Fruit fly (Drosophila melanogaster) whole organism, embryonic: ENCODE data around the gene dbr.

ENCODE experiments used
- CG10267 ChIP-seq: fragments of 200-800 bp; sonication (Bioruptor generic); optimal IDR thresholded peaks from 2 replicates; lab custom pipeline; 2018; ENCODE audit warnings: missing biosample characterization, mild to moderate bottlenecking, missing genetic modification characterization, moderate library complexity
- CG10565 ChIP-seq: fragments of 200-800 bp; sonication (Bioruptor generic); optimal IDR thresholded peaks from 3 replicates; lab custom pipeline; 2016; ENCODE audit warnings: missing biosample characterization, mild to moderate bottlenecking, missing genetic modification characterization
- CG12391 ChIP-seq: fragments of 200-800 bp; sonication (Bioruptor generic); optimal IDR thresholded peaks from 3 replicates; lab custom pipeline; 2018; ENCODE audit warnings: missing biosample characterization, mild to moderate bottlenecking, missing genetic modification characterization, moderate library complexity
- CG12769 ChIP-seq: fragments of 200-800 bp; sonication (Bioruptor generic); optimal IDR thresholded peaks from 2 replicates; lab custom pipeline; 2019; ENCODE audit warnings: missing biosample characterization, mild to moderate bottlenecking, missing genetic modification characterization, moderate library complexity
- CG12942 ChIP-seq: fragments of 200-800 bp; sonication (Bioruptor generic); optimal IDR thresholded peaks from 3 replicates; lab custom pipeline; 2016; ENCODE audit warnings: missing biosample characterization, missing genetic modification characterization
- CG13123 ChIP-seq: fragments of 200-800 bp; sonication (Bioruptor generic); optimal IDR thresholded peaks from 2 replicates; lab custom pipeline; 2016; ENCODE audit warnings: missing biosample characterization, missing genetic modification characterization
- CG13287 ChIP-seq: fragments of 200-800 bp; sonication (Bioruptor generic); IDR thresholded peaks from 2 replicates; pipeline ENCODE4 v1.3.6; 2022; ENCODE audit warnings: missing biosample characterization, missing genetic modification characterization; ENCODE audit not compliant: partially characterized antibody
- CG15479 ChIP-seq: fragments of 200-800 bp; sonication (Bioruptor generic); optimal IDR thresholded peaks from 3 replicates; lab custom pipeline; 2019; ENCODE audit warnings: missing biosample characterization, mild to moderate bottlenecking, missing genetic modification characterization, moderate library complexity
- CG15514 ChIP-seq: fragments of 200-800 bp; sonication (Bioruptor generic); optimal IDR thresholded peaks from 3 replicates; lab custom pipeline; 2017; ENCODE audit warnings: missing biosample characterization, missing genetic modification characterization, mild to moderate bottlenecking, moderate library complexity, missing genetic modification reagents
- CG15696 ChIP-seq: fragments of 200-800 bp; sonication (Bioruptor generic); optimal IDR thresholded peaks from 2 replicates; lab custom pipeline; 2019; ENCODE audit warnings: missing biosample characterization, mild to moderate bottlenecking, missing genetic modification characterization, moderate library complexity
- CG16815 ChIP-seq: fragments of 200-800 bp; sonication (Bioruptor generic); optimal IDR thresholded peaks from 3 replicates; lab custom pipeline; 2017; ENCODE audit warnings: missing biosample characterization, mild to moderate bottlenecking, missing genetic modification characterization
- CG17359 ChIP-seq: fragments of 200-800 bp; sonication (Bioruptor generic); optimal IDR thresholded peaks from 3 replicates; lab custom pipeline; 2018; ENCODE audit warnings: missing biosample characterization, mild to moderate bottlenecking, missing genetic modification characterization, moderate library complexity
- CG18262 ChIP-seq: fragments of 200-800 bp; optimal IDR thresholded peaks from 3 replicates; lab custom pipeline; 2019; ENCODE audit warnings: missing biosample characterization, mild to moderate bottlenecking, missing genetic modification characterization, moderate library complexity
- CG3163 ChIP-seq: fragments of 200-800 bp; sonication (Bioruptor generic); optimal IDR thresholded peaks from 3 replicates; lab custom pipeline; 2016; ENCODE audit warnings: missing biosample characterization, missing genetic modification characterization
- CG34422 ChIP-seq: fragments of 200-800 bp; sonication (Bioruptor generic); IDR thresholded peaks from 3 replicates; pipeline ENCODE4 v1.3.6; 2022; ENCODE audit warnings: missing biosample characterization, missing genetic modification characterization
- CG3838 ChIP-seq: fragments of 200-800 bp; sonication (Bioruptor generic); optimal IDR thresholded peaks from 3 replicates; lab custom pipeline; 2016; ENCODE audit warnings: missing biosample characterization, missing genetic modification characterization
- CG3995 ChIP-seq: fragments of 200-800 bp; sonication (Bioruptor generic); optimal IDR thresholded peaks from 3 replicates; lab custom pipeline; 2016; ENCODE audit warnings: missing biosample characterization, missing genetic modification characterization
- CG4282 ChIP-seq: fragments of 200-800 bp; sonication (Bioruptor generic); optimal IDR thresholded peaks from 2 replicates; lab custom pipeline; 2016; ENCODE audit warnings: missing biosample characterization, missing genetic modification characterization
- CG4328 ChIP-seq: fragments of 200-800 bp; sonication (Bioruptor generic); optimal IDR thresholded peaks from 3 replicates; lab custom pipeline; 2017; ENCODE audit warnings: missing biosample characterization, missing genetic modification reagents, missing genetic modification characterization
- CG8290 ChIP-seq, 3 experiments: fragments of 200-800 bp; sonication (Bioruptor generic); optimal IDR thresholded peaks; 2 replicates each; lab custom pipeline; 2016 to 2019; ENCODE audit warnings: missing biosample characterization in 3 of 3, missing genetic modification characterization in 3 of 3, mild to moderate bottlenecking in 2 of 3, moderate library complexity in 1 of 3
- CG8765 ChIP-seq: fragments of 200-800 bp; sonication (Bioruptor generic); IDR thresholded peaks from 2 replicates; pipeline ENCODE4 v1.3.6; 2022; ENCODE audit warnings: missing biosample characterization, missing genetic modification characterization
- Chrac-16 ChIP-seq: fragments of 200-800 bp; sonication (Bioruptor generic); optimal IDR thresholded peaks from 3 replicates; lab custom pipeline; 2016; ENCODE audit warnings: missing biosample characterization, missing genetic modification characterization
- ERR ChIP-seq: fragments of 200-800 bp; sonication (Bioruptor generic); optimal IDR thresholded peaks from 2 replicates; lab custom pipeline; 2016; ENCODE audit warnings: missing biosample characterization, missing genetic modification characterization
- GATAe ChIP-seq: fragments of 200-800 bp; sonication (Bioruptor generic); conservative IDR thresholded peaks from 2 replicates; pipeline ENCODE4 v1.3.6; 2022; ENCODE audit warnings: missing biosample characterization, missing genetic modification characterization
- Kr ChIP-seq: fragments of 200-800 bp; sonication (Bioruptor generic); optimal IDR thresholded peaks from 2 replicates; lab custom pipeline; 2017; ENCODE audit warnings: missing biosample characterization, mild to moderate bottlenecking, missing genetic modification characterization
- Lim3 ChIP-seq: fragments of 200-800 bp; sonication (Bioruptor generic); IDR thresholded peaks from 2 replicates; pipeline ENCODE4 v1.3.6; 2022; ENCODE audit warnings: missing biosample characterization, missing genetic modification characterization
- Meics ChIP-seq: fragments of 200-800 bp; sonication (Bioruptor generic); optimal IDR thresholded peaks from 2 replicates; lab custom pipeline; 2017; ENCODE audit warnings: missing biosample characterization, mild to moderate bottlenecking, missing genetic modification characterization
- NC2β ChIP-seq: fragments of 200-800 bp; sonication (Bioruptor generic); optimal IDR thresholded peaks from 2 replicates; lab custom pipeline; 2016; ENCODE audit warnings: missing biosample characterization, missing genetic modification characterization
- NK7.1 ChIP-seq: fragments of 200-800 bp; sonication (Bioruptor generic); optimal IDR thresholded peaks from 3 replicates; lab custom pipeline; 2016; ENCODE audit warnings: missing biosample characterization, missing genetic modification characterization
- Nf-YC ChIP-seq: fragments of 200-800 bp; optimal IDR thresholded peaks from 3 replicates; lab custom pipeline; 2019; ENCODE audit warnings: missing biosample characterization, mild to moderate bottlenecking, missing genetic modification characterization, moderate library complexity
- NfI ChIP-seq: fragments of 200-800 bp; sonication (Bioruptor generic); optimal IDR thresholded peaks from 3 replicates; lab custom pipeline; 2018; ENCODE audit warnings: missing biosample characterization, mild to moderate bottlenecking, missing genetic modification characterization, moderate library complexity
- Rx ChIP-seq: fragments of 200-800 bp; sonication (Bioruptor generic); IDR thresholded peaks from 2 replicates; pipeline ENCODE4 v1.3.6; 2022; ENCODE audit warnings: missing biosample characterization, missing genetic modification characterization
- ara ChIP-seq: fragments of 200-800 bp; sonication (Bioruptor generic); IDR thresholded peaks from 2 replicates; pipeline ENCODE4 v1.3.6; 2022; ENCODE audit warnings: missing biosample characterization, missing genetic modification characterization
- bbx ChIP-seq: fragments of 200-800 bp; sonication (Bioruptor generic); IDR thresholded peaks from 2 replicates; pipeline ENCODE4 v1.3.6; 2022; ENCODE audit warnings: missing biosample characterization, missing genetic modification characterization; ENCODE audit not compliant: partially characterized antibody
- chm ChIP-seq: fragments of 200-800 bp; sonication (Bioruptor generic); IDR thresholded peaks from 2 replicates; pipeline ENCODE4 v1.3.6; 2022; ENCODE audit warnings: missing biosample characterization, missing genetic modification characterization
- dimm ChIP-seq: fragments of 200-800 bp; sonication (Bioruptor generic); IDR thresholded peaks from 2 replicates; pipeline ENCODE4 v1.3.6; 2022; ENCODE audit warnings: missing biosample characterization, missing genetic modification characterization
- gfzf ChIP-seq: fragments of 200-800 bp; sonication (Bioruptor generic); optimal IDR thresholded peaks from 2 replicates; lab custom pipeline; 2016; ENCODE audit warnings: missing biosample characterization, mild to moderate bottlenecking, missing genetic modification characterization, moderate library complexity
- hbn ChIP-seq: fragments of 200-800 bp; sonication (Bioruptor generic); IDR thresholded peaks from 2 replicates; pipeline ENCODE4 v1.3.6; 2022; ENCODE audit warnings: missing biosample characterization, missing genetic modification characterization; ENCODE audit not compliant: partially characterized antibody
- jigr1 ChIP-seq: fragments of 200-800 bp; sonication (Bioruptor generic); IDR thresholded peaks from 3 replicates; pipeline ENCODE4 v1.3.6; 2022; ENCODE audit warnings: missing biosample characterization, missing genetic modification characterization
- ken ChIP-seq: fragments of 200-800 bp; sonication (Bioruptor generic); IDR thresholded peaks from 3 replicates; pipeline ENCODE4 v1.3.6; 2022; ENCODE audit warnings: missing biosample characterization, missing genetic modification characterization
- klu ChIP-seq: fragments of 200-800 bp; sonication (Bioruptor generic); IDR thresholded peaks from 2 replicates; pipeline ENCODE4 v1.3.6; 2022; ENCODE audit warnings: missing biosample characterization, missing genetic modification characterization
- knrl ChIP-seq: fragments of 200-800 bp; sonication (Bioruptor generic); IDR thresholded peaks from 3 replicates; pipeline ENCODE4 v1.3.6; 2022; ENCODE audit warnings: missing biosample characterization, missing genetic modification characterization; ENCODE audit not compliant: partially characterized antibody
- lbe ChIP-seq: fragments of 200-800 bp; sonication (Bioruptor generic); optimal IDR thresholded peaks from 2 replicates; lab custom pipeline; 2016; ENCODE audit warnings: missing biosample characterization, mild to moderate bottlenecking, missing genetic modification characterization
- lilli ChIP-seq: fragments of 200-800 bp; sonication (Bioruptor generic); optimal IDR thresholded peaks from 3 replicates; lab custom pipeline; 2016; ENCODE audit warnings: missing biosample characterization, missing genetic modification characterization
- lola ChIP-seq, 3 experiments: fragments of >200 bp in 2 of 3; fragments of 200-800 bp in 1 of 3; sonication (Bioruptor generic) in 1 of 3; optimal IDR thresholded peaks; 2 replicates each; lab custom pipeline; 2017 to 2019; ENCODE audit warnings: missing biosample characterization in 3 of 3, missing genetic modification characterization in 3 of 3, mild to moderate bottlenecking in 1 of 3, moderate library complexity in 1 of 3
- nerfin-1 ChIP-seq: fragments of 200-800 bp; sonication (Bioruptor generic); optimal IDR thresholded peaks from 3 replicates; lab custom pipeline; 2019; ENCODE audit warnings: missing biosample characterization, mild to moderate bottlenecking, missing genetic modification characterization, moderate library complexity
- oc ChIP-seq: fragments of 200-800 bp; sonication (Bioruptor generic); optimal IDR thresholded peaks from 2 replicates; lab custom pipeline; 2018; ENCODE audit warnings: missing biosample characterization, mild to moderate bottlenecking, missing genetic modification characterization, moderate library complexity
- psq ChIP-seq: fragments of 200-800 bp; sonication (Bioruptor generic); optimal IDR thresholded peaks from 2 replicates; lab custom pipeline; 2017; ENCODE audit warnings: missing biosample characterization, missing genetic modification characterization
- sd ChIP-seq: fragments of 200-800 bp; sonication (Bioruptor generic); optimal IDR thresholded peaks from 3 replicates; lab custom pipeline; 2018; ENCODE audit warnings: missing biosample characterization, mild to moderate bottlenecking, missing genetic modification characterization, moderate library complexity
- tio ChIP-seq: fragments of 200-800 bp; sonication (Bioruptor generic); optimal IDR thresholded peaks from 2 replicates; lab custom pipeline; 2017; ENCODE audit warnings: missing biosample characterization, missing genetic modification characterization, inconsistent platforms
- usp ChIP-seq: fragments of >200 bp; optimal IDR thresholded peaks from 2 replicates; lab custom pipeline; 2017; ENCODE audit warnings: missing biosample characterization, missing genetic modification characterization

Gene dbr

dm6 chr2L:21587-21986 lies 44.7 kb upstream of the dbr start:
- TF ChIP-seq knrl (GFP tag; lab: Robert Waterston, UW), result no peak
- TF ChIP-seq Rx (GFP tag; lab: Robert Waterston, UW), result no peak
- no peak for TF ChIP-seq CG8290 (GFP tag; optimal IDR thresholded peaks at IDR 0.05; lab: Kevin White, UChicago)
- peak in 1 of 2 experiments; percentile 14 for TF ChIP-seq CG8290 (tag; optimal IDR thresholded peaks at IDR 0.05; lab: Kevin White, UChicago)
- no peak for TF ChIP-seq ken (GFP tag; lab: Robert Waterston, UW)
- TF ChIP-seq sd (tag; lab: Kevin White, UChicago), result no peak
- no peak for TF ChIP-seq bbx
- TF ChIP-seq tio, result no peak
- no peak for TF ChIP-seq usp
- no peak for TF ChIP-seq ara (GFP tag; lab: Robert Waterston, UW)
- TF ChIP-seq Lim3, result no peak
- no peak for TF ChIP-seq jigr1 (GFP tag; lab: Robert Waterston, UW)
- peak; percentile 66 for TF ChIP-seq CG13287 (GFP tag; lab: Robert Waterston, UW)
- TF ChIP-seq CG3163 (GFP tag; lab: Kevin White, UChicago), result no peak
- no peak for TF ChIP-seq nerfin-1 (tag; lab: Kevin White, UChicago)
- TF ChIP-seq hbn, result no peak
- no peak for TF ChIP-seq lola (GFP tag; optimal IDR thresholded peaks at IDR 0.05; lab: Kevin White, UChicago)
- no peak for TF ChIP-seq CG8765 (GFP tag; lab: Robert Waterston, UW)
- no peak for TF ChIP-seq ERR (GFP tag; lab: Kevin White, UChicago)
- TF ChIP-seq CG15479 (GFP tag; lab: Kevin White, UChicago), result no peak
- TF ChIP-seq CG3995, result peak; percentile 92
- no peak for TF ChIP-seq CG15514
- no peak for TF ChIP-seq CG18262 (tag; lab: Kevin White, UChicago)
- TF ChIP-seq CG4282 (GFP tag; lab: Kevin White, UChicago), result no peak
- TF ChIP-seq lilli, result no peak
- no peak for TF ChIP-seq CG15696 (tag; lab: Kevin White, UChicago)
- no peak for TF ChIP-seq Nf-YC (tag; lab: Kevin White, UChicago)
- no peak for TF ChIP-seq NfI (GFP tag; lab: Kevin White, UChicago)
- TF ChIP-seq dimm, result no peak
- no peak for TF ChIP-seq CG17359 (tag; lab: Kevin White, UChicago)
- no peak for TF ChIP-seq klu (GFP tag; lab: Robert Waterston, UW)
- TF ChIP-seq oc (tag; lab: Kevin White, UChicago), result no peak
- no peak for TF ChIP-seq CG12391 (tag; lab: Kevin White, UChicago)
- TF ChIP-seq CG10565, result no peak
- TF ChIP-seq NK7.1 (GFP tag; lab: Kevin White, UChicago), result no peak
- no peak for TF ChIP-seq Meics
- TF ChIP-seq CG10267 (tag; lab: Kevin White, UChicago), result no peak
- TF ChIP-seq CG16815 (GFP tag; lab: Kevin White, UChicago), result no peak
- no peak for TF ChIP-seq CG13123 (GFP tag; lab: Kevin White, UChicago)
- TF ChIP-seq CG12942, result no peak
- TF ChIP-seq NC2β (GFP tag; lab: Kevin White, UChicago), result no peak
- no peak for TF ChIP-seq CG3838 (GFP tag; lab: Kevin White, UChicago)
- TF ChIP-seq CG34422 (GFP tag; lab: Robert Waterston, UW), result no peak
- TF ChIP-seq lbe, result no peak
- 0 out of 2 replicates have a peak, but pooled peaks have one; percentile 3 for TF ChIP-seq chm
- TF ChIP-seq CG4328, result no peak
- TF ChIP-seq Kr (GFP tag; lab: Kevin White, UChicago), result no peak
- no peak for TF ChIP-seq GATAe (GFP tag; lab: Robert Waterston, UW)
- no peak for TF ChIP-seq CG12769
- peak; percentile 71 for TF ChIP-seq gfzf (GFP tag; lab: Kevin White, UChicago)
- TF ChIP-seq psq, result no peak
- no peak for TF ChIP-seq Chrac-16
